Fruit fly (Drosophila melanogaster) whole organism, embryonic: ENCODE data around the gene CG16957.

Source experiments
- CG11398 ChIP-seq: fragments of 200-800 bp; sonication (Bioruptor generic); optimal IDR thresholded peaks from 2 replicates; lab custom pipeline; 2016; ENCODE audit warnings: missing biosample characterization, missing genetic modification characterization
- CG17359 ChIP-seq: fragments of 200-800 bp; sonication (Bioruptor generic); optimal IDR thresholded peaks from 3 replicates; lab custom pipeline; 2018; ENCODE audit warnings: missing biosample characterization, mild to moderate bottlenecking, missing genetic modification characterization, moderate library complexity
- CG2116 ChIP-seq: fragments of 200-800 bp; sonication (Bioruptor generic); optimal IDR thresholded peaks from 3 replicates; lab custom pipeline; 2018; ENCODE audit warnings: missing biosample characterization, mild to moderate bottlenecking, missing genetic modification characterization
- CG3407 ChIP-seq: fragments of 200-800 bp; sonication (Bioruptor generic); optimal IDR thresholded peaks from 2 replicates; lab custom pipeline; 2018; ENCODE audit warnings: missing biosample characterization, mild to moderate bottlenecking, missing genetic modification characterization
- CG6654 ChIP-seq: fragments of 200-800 bp; sonication (Bioruptor generic); optimal IDR thresholded peaks from 2 replicates; lab custom pipeline; 2017; ENCODE audit warnings: missing biosample characterization, mild to moderate bottlenecking, missing genetic modification characterization
- CG7928 ChIP-seq: fragments of 200-800 bp; sonication (Bioruptor generic); optimal IDR thresholded peaks from 2 replicates; lab custom pipeline; 2017; ENCODE audit warnings: missing biosample characterization, mild to moderate bottlenecking, missing genetic modification characterization
- CG8089 ChIP-seq: fragments of 200-800 bp; sonication (Bioruptor generic); optimal IDR thresholded peaks from 3 replicates; lab custom pipeline; 2016; ENCODE audit warnings: missing biosample characterization, missing genetic modification characterization
- CG9437 ChIP-seq: fragments of 200-800 bp; sonication (Bioruptor generic); optimal IDR thresholded peaks from 2 replicates; lab custom pipeline; 2018; ENCODE audit warnings: missing biosample characterization, mild to moderate bottlenecking, missing genetic modification characterization
- Dfd ChIP-seq, 2 experiments: fragments of >200 bp; optimal IDR thresholded peaks; 2 replicates each; lab custom pipeline; 2017; ENCODE audit warnings: missing biosample characterization in 2 of 2, missing genetic modification characterization in 2 of 2
- Lpt ChIP-seq: fragments of >200 bp; optimal IDR thresholded peaks from 2 replicates; lab custom pipeline; 2018; ENCODE audit warnings: missing biosample characterization, missing genetic modification characterization
- ash1 ChIP-seq: fragments of 200-800 bp; sonication (Bioruptor generic); optimal IDR thresholded peaks from 2 replicates; lab custom pipeline; 2018; ENCODE audit warnings: missing biosample characterization, mild to moderate bottlenecking, missing genetic modification characterization
- dimm ChIP-seq: fragments of 200-800 bp; sonication (Bioruptor generic); IDR thresholded peaks from 2 replicates; pipeline ENCODE4 v1.3.6; 2022; ENCODE audit warnings: missing biosample characterization, missing genetic modification characterization
- org-1 ChIP-seq: fragments of 200-800 bp; sonication (Bioruptor generic); optimal IDR thresholded peaks from 2 replicates; lab custom pipeline; 2017; ENCODE audit warnings: missing biosample characterization, missing genetic modification characterization
- repo ChIP-seq: fragments of 200-800 bp; sonication (Bioruptor generic); optimal IDR thresholded peaks from 2 replicates; lab custom pipeline; 2016; ENCODE audit warnings: missing biosample characterization, missing genetic modification characterization
- sd ChIP-seq: fragments of 200-800 bp; sonication (Bioruptor generic); optimal IDR thresholded peaks from 3 replicates; lab custom pipeline; 2018; ENCODE audit warnings: missing biosample characterization, mild to moderate bottlenecking, missing genetic modification characterization, moderate library complexity
- trem ChIP-seq: fragments of 200-800 bp; optimal IDR thresholded peaks from 3 replicates; lab custom pipeline; 2019; ENCODE audit warnings: missing biosample characterization, mild to moderate bottlenecking, missing genetic modification characterization, moderate library complexity

Gene CG16957

DNA sequence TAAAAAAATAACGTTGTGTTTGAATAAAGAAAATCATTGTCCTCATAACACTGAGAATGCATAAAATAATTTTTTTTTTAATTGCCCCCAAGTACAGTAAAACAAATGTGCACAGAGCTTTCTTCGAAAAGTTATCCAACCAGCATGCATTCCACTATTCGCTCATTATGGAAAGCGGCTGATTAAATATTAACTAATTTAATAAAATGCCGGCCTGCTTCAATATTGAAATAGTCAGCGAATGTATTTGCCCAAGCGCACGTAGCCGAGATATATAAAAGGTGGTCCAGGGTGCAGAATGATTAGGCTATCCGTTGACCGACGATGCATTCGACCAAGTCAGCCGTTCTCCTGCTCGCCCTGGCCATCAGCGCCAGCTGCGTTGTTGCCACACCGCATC lies 48.5 kb downstream of the CG16957 start, which contains the start of gene CG16826:
Gene CG16826 (plus strand): TSS at position 301 of the 400 bp plus-strand sequence.
- no peak for TF ChIP-seq CG8089 (GFP tag; lab: Kevin White, UChicago)
- no peak for TF ChIP-seq CG3407 (GFP tag; lab: Kevin White, UChicago)
- TF ChIP-seq CG6654 (GFP tag; lab: Kevin White, UChicago) = no peak
- no peak for TF ChIP-seq repo (GFP tag; lab: Kevin White, UChicago)
- TF ChIP-seq sd (tag; lab: Kevin White, UChicago) = no peak
- TF ChIP-seq dimm (GFP tag; lab: Robert Waterston, UW) = no peak
- no peak for TF ChIP-seq trem (tag; lab: Kevin White, UChicago)
- no peak for TF ChIP-seq org-1
- no peak for TF ChIP-seq CG17359 (tag; lab: Kevin White, UChicago)
- no peak for TF ChIP-seq Dfd (GFP tag; optimal IDR thresholded peaks at IDR 0.05; lab: Kevin White, UChicago)
- TF ChIP-seq CG2116 = no peak
- TF ChIP-seq CG7928 (GFP tag; lab: Kevin White, UChicago) = no peak
- TF ChIP-seq CG11398 (GFP tag; lab: Kevin White, UChicago) = no peak
- no peak for TF ChIP-seq ash1 (GFP tag; lab: Kevin White, UChicago)
- TF ChIP-seq CG9437 = no peak
- TF ChIP-seq Lpt (GFP tag; lab: Kevin White, UChicago) = no peak
- TF ChIP-seq, all 482 proteins: peak for 0
